Worm (Caenorhabditis elegans) whole organism, L2 larva: ENCODE data around the gene lin-33.

Source experiments
- C34F6.9 ChIP-seq: fragments of 150-350 bp; optimal IDR thresholded peaks from 2 replicates; lab custom pipeline; 2014; ENCODE audit warnings: missing biosample characterization, missing genetic modification characterization
- F13H6.1 ChIP-seq: sonication (generic microtip); optimal IDR thresholded peaks from 2 replicates; lab custom pipeline; 2016; ENCODE audit warnings: missing genetic modification characterization, missing compliant biosample characterization
- R02D3.7 ChIP-seq: fragments of 150-350 bp; optimal IDR thresholded peaks from 2 replicates; lab custom pipeline; 2014; ENCODE audit warnings: missing biosample characterization, missing genetic modification characterization
- Y55F3AM.14 ChIP-seq: fragments of 200-800 bp; sonication (Bioruptor generic); optimal IDR thresholded peaks from 2 replicates; lab custom pipeline; 2018; ENCODE audit warnings: mild to moderate bottlenecking, missing genetic modification characterization, missing compliant biosample characterization
- ZK546.5 ChIP-seq: sonication (generic microtip); optimal IDR thresholded peaks from 2 replicates; lab custom pipeline; 2017; ENCODE audit warnings: missing biosample characterization, missing genetic modification characterization
- alr-1 ChIP-seq: fragments of 150-350 bp; optimal IDR thresholded peaks from 2 replicates; lab custom pipeline; 2014; ENCODE audit warnings: missing biosample characterization, missing genetic modification characterization
- aly-2 ChIP-seq: fragments of 150-350 bp; optimal IDR thresholded peaks from 2 replicates; lab custom pipeline; 2014; ENCODE audit warnings: missing biosample characterization, missing genetic modification characterization
- blmp-1 ChIP-seq: sonication (generic microtip); optimal IDR thresholded peaks from 2 replicates; lab custom pipeline; 2017; ENCODE audit warnings: missing genetic modification characterization, mild to moderate bottlenecking, missing compliant biosample characterization, antibody characterized with exemption, moderate library complexity; ENCODE audit not compliant: insufficient read depth
- ceh-82 ChIP-seq: fragments of 150-350 bp; optimal IDR thresholded peaks from 2 replicates; lab custom pipeline; 2014; ENCODE audit warnings: missing biosample characterization, missing genetic modification characterization
- crh-2 ChIP-seq: sonication (generic microtip); optimal IDR thresholded peaks from 2 replicates; lab custom pipeline; 2017; ENCODE audit warnings: missing biosample characterization, missing genetic modification characterization
- dmd-4 ChIP-seq: sonication (generic microtip); optimal IDR thresholded peaks from 2 replicates; lab custom pipeline; 2017; ENCODE audit warnings: missing biosample characterization, missing genetic modification characterization
- egl-27 ChIP-seq: sonication (generic microtip); optimal IDR thresholded peaks from 3 replicates; lab custom pipeline; 2017; ENCODE audit warnings: missing biosample characterization, missing genetic modification reagents, missing genetic modification characterization
- elt-1 ChIP-seq: fragments of 150-350 bp; optimal IDR thresholded peaks from 2 replicates; lab custom pipeline; 2014; ENCODE audit warnings: missing biosample characterization, missing genetic modification characterization
- elt-3 ChIP-seq: sonication (generic microtip); optimal IDR thresholded peaks from 2 replicates; lab custom pipeline; 2017; ENCODE audit warnings: missing biosample characterization, missing genetic modification characterization
- fos-1 ChIP-seq: fragments of 150-350 bp; optimal IDR thresholded peaks from 2 replicates; lab custom pipeline; 2014; ENCODE audit warnings: missing biosample characterization, missing genetic modification characterization
- gmeb-1 ChIP-seq: fragments of 150-350 bp; optimal IDR thresholded peaks from 2 replicates; lab custom pipeline; 2014; ENCODE audit warnings: missing biosample characterization, missing genetic modification characterization
- lin-11 ChIP-seq: fragments of 150-350 bp; sonication (generic microtip); optimal IDR thresholded peaks from 2 replicates; lab custom pipeline; 2014; ENCODE audit warnings: missing biosample characterization, missing genetic modification characterization, inconsistent platforms, mixed read lengths
- lin-13 ChIP-seq: fragments of 150-350 bp; optimal IDR thresholded peaks from 2 replicates; lab custom pipeline; 2014; ENCODE audit warnings: missing biosample characterization, missing genetic modification reagents, missing genetic modification characterization
- lsy-2 ChIP-seq, 2 experiments: fragments of 150-350 bp in 1 of 2; sonication (generic microtip) in 1 of 2; optimal IDR thresholded peaks; 2 replicates each; lab custom pipeline; 2014 to 2017; ENCODE audit warnings: missing biosample characterization in 2 of 2, missing genetic modification characterization in 2 of 2
- mab-5 ChIP-seq: fragments of 150-350 bp; optimal IDR thresholded peaks from 2 replicates; lab custom pipeline; 2014; ENCODE audit warnings: missing biosample characterization, missing genetic modification characterization
- mbf-1 ChIP-seq: sonication (generic microtip); optimal IDR thresholded peaks from 2 replicates; lab custom pipeline; 2017; ENCODE audit warnings: missing biosample characterization, missing genetic modification characterization
- mdl-1 ChIP-seq, 2 experiments: fragments of 150-350 bp in 1 of 2; sonication (generic microtip) in 1 of 2; optimal IDR thresholded peaks; 2 replicates each; lab custom pipeline; 2017; ENCODE audit warnings: missing biosample characterization in 2 of 2, missing genetic modification characterization in 2 of 2
- nhr-11 ChIP-seq: fragments of 150-350 bp; optimal IDR thresholded peaks from 2 replicates; lab custom pipeline; 2014; ENCODE audit warnings: missing biosample characterization, missing genetic modification characterization
- nhr-12 ChIP-seq: fragments of 150-350 bp; optimal IDR thresholded peaks from 2 replicates; lab custom pipeline; 2014; ENCODE audit warnings: missing biosample characterization, missing genetic modification characterization
- nhr-129 ChIP-seq: fragments of 150-350 bp; optimal IDR thresholded peaks from 2 replicates; lab custom pipeline; 2014; ENCODE audit warnings: missing biosample characterization, missing genetic modification characterization
- nhr-21 ChIP-seq: fragments of 150-350 bp; optimal IDR thresholded peaks from 2 replicates; lab custom pipeline; 2014; ENCODE audit warnings: missing biosample characterization, missing genetic modification characterization
- nhr-23 ChIP-seq: fragments of 150-350 bp; optimal IDR thresholded peaks from 2 replicates; lab custom pipeline; 2014; ENCODE audit warnings: missing biosample characterization, missing genetic modification reagents, missing genetic modification characterization
- nhr-237 ChIP-seq: fragments of 150-350 bp; optimal IDR thresholded peaks from 2 replicates; lab custom pipeline; 2014; ENCODE audit warnings: missing biosample characterization, missing genetic modification characterization
- nhr-25 ChIP-seq: fragments of 150-350 bp; sonication (generic microtip); optimal IDR thresholded peaks from 3 replicates; lab custom pipeline; 2014; ENCODE audit warnings: missing biosample characterization, missing genetic modification characterization
- nhr-6 ChIP-seq: fragments of 150-350 bp; optimal IDR thresholded peaks from 2 replicates; lab custom pipeline; 2014; ENCODE audit warnings: missing biosample characterization, missing genetic modification characterization
- peb-1 ChIP-seq: fragments of 150-350 bp; optimal IDR thresholded peaks from 2 replicates; lab custom pipeline; 2014; ENCODE audit warnings: missing biosample characterization, missing genetic modification characterization
- sem-4 ChIP-seq: fragments of 150-350 bp; optimal IDR thresholded peaks from 2 replicates; lab custom pipeline; 2014; ENCODE audit warnings: missing biosample characterization, missing genetic modification reagents, missing genetic modification characterization
- sma-3 ChIP-seq: sonication (generic microtip); optimal IDR thresholded peaks from 2 replicates; lab custom pipeline; 2016; ENCODE audit warnings: missing genetic modification reagents, missing genetic modification characterization, missing compliant biosample characterization
- sma-9 ChIP-seq, 2 experiments: fragments of 150-350 bp in 1 of 2; sonication (generic microtip) in 1 of 2; optimal IDR thresholded peaks; 2 replicates each; lab custom pipeline; 2014 to 2016; ENCODE audit warnings: missing genetic modification characterization in 2 of 2, mild to moderate bottlenecking in 1 of 2, missing biosample characterization in 1 of 2, missing compliant biosample characterization in 1 of 2, missing genetic modification reagents in 1 of 2, moderate library complexity in 1 of 2
- snpc-4 ChIP-seq: fragments of 150-350 bp; optimal IDR thresholded peaks from 2 replicates; lab custom pipeline; 2014; ENCODE audit warnings: missing biosample characterization, missing genetic modification characterization
- unc-39 ChIP-seq: fragments of 150-350 bp; optimal IDR thresholded peaks from 2 replicates; lab custom pipeline; 2014; ENCODE audit warnings: missing biosample characterization, missing genetic modification characterization
- unc-55 ChIP-seq: fragments of 150-350 bp; sonication (generic microtip); optimal IDR thresholded peaks from 3 replicates; lab custom pipeline; 2014; ENCODE audit warnings: missing biosample characterization, missing genetic modification reagents, missing genetic modification characterization
- unc-62 ChIP-seq: fragments of 150-350 bp; optimal IDR thresholded peaks from 2 replicates; lab custom pipeline; 2014; ENCODE audit warnings: missing biosample characterization, missing genetic modification reagents, missing genetic modification characterization
- zag-1 ChIP-seq: fragments of 150-350 bp; optimal IDR thresholded peaks from 2 replicates; lab custom pipeline; 2014; ENCODE audit warnings: missing biosample characterization, missing genetic modification characterization
- ztf-11 ChIP-seq: sonication (generic microtip); optimal IDR thresholded peaks from 2 replicates; lab custom pipeline; 2017; ENCODE audit warnings: missing biosample characterization, missing genetic modification characterization

lin-33 gene

ce11 chrIV:5949964-5950363 is 19.5 kb downstream of the lin-33 start:
- no peak for TF ChIP-seq mdl-1 (tag; optimal IDR thresholded peaks at IDR 0.05; lab: Kevin White, UChicago)
- TF ChIP-seq, all 48 proteins: peak for 0

- TF ChIP-seq mbf-1 (tag; lab: Kevin White, UChicago) = no peak
- TF ChIP-seq zag-1 (tag; lab: Kevin White, UChicago) = peak; percentile 87
- peak in 1 of 2 experiments; percentile 20 for TF ChIP-seq mdl-1 (tag; optimal IDR thresholded peaks at IDR 0.05; lab: Kevin White, UChicago)
- peak; percentile 3 for TF ChIP-seq lin-13
- TF ChIP-seq unc-55 = peak; percentile 89
- TF ChIP-seq sem-4 (tag; lab: Kevin White, UChicago) = peak; percentile 50
- no peak for TF ChIP-seq nhr-11 (tag; lab: Kevin White, UChicago)
- TF ChIP-seq nhr-129 (tag; lab: Kevin White, UChicago) = peak; percentile 61
- no peak for TF ChIP-seq peb-1
- TF ChIP-seq egl-27 (tag; lab: Kevin White, UChicago) = peak; percentile 26
- TF ChIP-seq mab-5 (tag; lab: Kevin White, UChicago) = peak; percentile 54
- peak; percentile 12 for TF ChIP-seq F13H6.1 (tag; lab: Kevin White, UChicago)
- peak; percentile 43 for TF ChIP-seq sma-9 (GFP tag; optimal IDR thresholded peaks at IDR 0.05; lab: Kevin White, UChicago)
- TF ChIP-seq sma-9 (tag; optimal IDR thresholded peaks at IDR 0.05; lab: Kevin White, UChicago) = no peak
- peak; percentile 64 for TF ChIP-seq crh-2
- TF ChIP-seq unc-39 (tag; lab: Kevin White, UChicago) = no peak
- TF ChIP-seq Y55F3AM.14 = no peak
- no peak for TF ChIP-seq snpc-4 (tag; lab: Kevin White, UChicago)
- peak in 1 of 2 experiments; percentile 72 for TF ChIP-seq lsy-2 (tag; optimal IDR thresholded peaks at IDR 0.05; lab: Kevin White, UChicago)
- TF ChIP-seq nhr-21 (tag; lab: Kevin White, UChicago) = no peak
- TF ChIP-seq sma-3 (GFP tag; lab: Kevin White, UChicago) = no peak
- TF ChIP-seq elt-3 = no peak
- TF ChIP-seq C34F6.9 (tag; lab: Kevin White, UChicago) = peak; percentile 81
- TF ChIP-seq, all 48 proteins: peak for 13
These were observed 22.5 kb downstream of the lin-33 start for ce11 chrIV:5952966-5953365.

ce11 chrIV:5954743-5955142 is 24.3 kb downstream of the lin-33 start:
- no peak for TF ChIP-seq unc-55

ce11 chrIV:5959951-5960350 is 29.5 kb downstream of the lin-33 start:
- TF ChIP-seq nhr-11 (tag; lab: Kevin White, UChicago) (no peak), nhr-23 (tag; lab: Kevin White, UChicago) (no peak), nhr-129 (tag; lab: Kevin White, UChicago) (peak; percentile 22), gmeb-1 (tag; lab: Kevin White, UChicago) (no peak), lsy-2 (tag; optimal IDR thresholded peaks at IDR 0.05; lab: Kevin White, UChicago) (peak in 1 of 2 experiments; percentile 35), R02D3.7 (tag; lab: Kevin White, UChicago) (no peak), blmp-1 (no peak), nhr-21 (tag; lab: Kevin White, UChicago) (no peak), crh-2 (peak; percentile 69), unc-62 (GFP tag; lab: Kevin White, UChicago) (no peak), dmd-4 (tag; lab: Kevin White, UChicago) (no peak), F13H6.1 (tag; lab: Kevin White, UChicago) (no peak), fos-1 (tag; lab: Kevin White, UChicago) (no peak), elt-3 (no peak), ztf-11 (tag; lab: Kevin White, UChicago) (no peak), nhr-6 (no peak), nhr-237 (no peak), zag-1 (tag; lab: Kevin White, UChicago) (peak; percentile 69), nhr-12 (tag; lab: Kevin White, UChicago) (no peak), mab-5 (tag; lab: Kevin White, UChicago) (no peak), elt-1 (no peak), unc-55 (peak; percentile 26), C34F6.9 (tag; lab: Kevin White, UChicago) (peak; percentile 18), sem-4 (tag; lab: Kevin White, UChicago) (peak; percentile 13), ZK546.5 (no peak), alr-1 (no peak), aly-2 (tag; lab: Kevin White, UChicago) (no peak), nhr-25 (no peak), Y55F3AM.14 (no peak), lin-11 (peak; percentile 21), ceh-82 (no peak), mdl-1 (tag; optimal IDR thresholded peaks at IDR 0.05; lab: Kevin White, UChicago) (no peak)
